Fruit fly (Drosophila melanogaster): ENCODE measurements around the gene Boh1.
"Not testable (repeated sequence)": the region's sequence is repeated elsewhere in the genome, so short reads cannot be mapped to it uniquely, and the experiment has no call there.

Boh1 gene

dm6 chr3R:27919385-27919789 is at the start of gene Boh1:
Boh1 (minus strand) TSS chr3R:27919460.
- peak; percentile 38 for TF ChIP-seq noc (tag; optimal IDR thresholded peaks at IDR 0.05)

DNA sequence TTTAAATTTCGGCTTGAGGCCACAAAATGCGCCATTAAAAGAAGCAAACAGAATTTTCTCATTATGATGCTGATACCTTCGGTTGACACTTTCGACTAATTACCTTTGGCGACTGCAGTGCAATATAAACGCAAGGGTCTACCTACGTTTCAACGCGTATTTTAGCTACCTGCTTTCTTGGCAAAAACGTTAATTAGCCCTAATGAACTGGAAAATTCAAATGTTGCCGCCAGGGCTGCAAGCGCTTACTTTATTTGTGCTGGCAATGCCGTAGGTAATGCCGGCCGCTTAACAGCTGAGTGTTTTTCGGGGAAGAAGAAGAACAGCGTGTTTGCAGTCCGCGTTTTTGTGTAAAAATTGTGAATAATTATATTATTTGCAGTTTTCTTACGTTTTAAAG is 43.9 kb upstream of the Boh1 start, which contains the start of the genes CG31131 and CG4849:
Gene CG31131 (minus strand): TSS at position 101 of the 400 bp plus-strand sequence.
Gene CG4849 (plus strand): TSS at position 297 of the 400 bp plus-strand sequence.
- TF ChIP-seq noc (tag; optimal IDR thresholded peaks at IDR 0.05): not testable (repeated sequence)

- not testable (repeated sequence) for TF ChIP-seq noc (tag; optimal IDR thresholded peaks at IDR 0.05)
Measured at dm6 chr3R:27960473-27960872, 41.2 kb upstream of the Boh1 start, which contains the start of gene CG31253. CG31253 (minus strand) TSS chr3R:27960573.

DNA sequence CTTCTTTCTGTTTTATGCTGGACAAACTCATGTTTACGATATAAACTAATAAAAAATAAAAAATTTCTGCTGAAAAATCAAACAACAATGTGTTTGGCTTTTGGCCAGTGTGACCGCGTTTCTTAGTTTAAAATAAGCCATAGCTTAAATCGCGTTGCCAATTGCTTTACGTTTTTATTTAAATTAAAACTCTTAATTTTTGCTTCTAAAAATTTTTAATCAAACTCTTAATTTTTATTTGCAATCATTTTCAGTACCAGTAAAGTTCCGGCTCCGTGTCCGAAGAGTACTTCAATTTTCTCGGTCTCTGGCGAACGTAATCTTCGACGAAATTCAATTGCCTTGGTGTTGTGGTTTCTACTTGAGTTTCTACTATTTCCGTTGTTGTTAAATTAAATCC is 39.9 kb upstream of the Boh1 start, which contains the start of the genes CG42487 and CG4884:
Gene CG42487 (minus strand): TSS at position 101 of the 400 bp plus-strand sequence.
Gene CG4884 (minus strand): TSS at position 101 of the 400 bp plus-strand sequence.
- TF ChIP-seq noc (tag; optimal IDR thresholded peaks at IDR 0.05): not testable (repeated sequence)

DNA sequence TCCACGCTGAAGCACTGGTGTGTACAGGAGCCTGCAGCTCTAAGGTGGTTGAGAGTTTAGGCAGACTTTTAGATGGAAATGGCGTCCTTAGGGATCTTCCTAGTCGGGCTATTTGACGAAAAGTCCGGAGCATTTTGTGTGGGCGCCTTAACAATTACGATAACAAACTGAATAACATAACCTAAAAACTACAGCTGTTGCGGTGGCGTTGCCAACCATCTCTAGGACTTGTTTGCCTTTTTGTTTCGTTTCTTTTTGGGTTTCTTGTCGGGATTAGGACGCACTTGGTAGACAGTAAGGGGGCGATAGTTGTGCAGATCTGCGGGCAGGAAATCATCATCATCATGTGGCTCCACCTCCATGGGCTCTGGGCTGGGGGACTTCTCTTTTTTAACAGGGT is 38.7 kb upstream of the Boh1 start:
- TF ChIP-seq noc (tag; optimal IDR thresholded peaks at IDR 0.05): no peak

- peak; percentile 77 for TF ChIP-seq noc (tag; optimal IDR thresholded peaks at IDR 0.05)
Measured at dm6 chr3R:27954533-27954932, 35.3 kb upstream of the Boh1 start, which contains the start of gene Nep7. Nep7 (plus strand) TSS chr3R:27954917.

DNA sequence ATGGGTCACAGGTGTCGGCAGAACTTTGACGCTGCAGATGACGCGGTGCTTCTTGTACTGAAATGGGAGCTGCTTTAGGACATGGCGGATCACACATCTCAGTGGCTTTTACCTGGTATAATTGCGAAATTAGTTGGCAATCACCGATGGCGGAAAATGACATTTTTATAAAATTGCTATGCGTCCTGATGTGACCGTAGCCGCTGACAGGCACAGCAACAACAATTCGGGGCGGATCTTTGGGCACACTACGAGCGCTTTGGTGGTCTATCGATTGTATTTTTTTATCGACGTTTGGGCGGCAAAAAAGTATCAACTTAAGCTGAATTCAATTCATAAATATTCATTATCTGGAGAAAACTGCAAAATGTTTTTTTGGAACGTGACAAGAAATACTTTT is 34.6 kb upstream of the Boh1 start, which contains the start of gene CG4951:
Gene CG4951 (minus strand): TSS at position 223 of the 400 bp plus-strand sequence.
- TF ChIP-seq noc (tag; optimal IDR thresholded peaks at IDR 0.05): no peak

- TF ChIP-seq noc (tag; optimal IDR thresholded peaks at IDR 0.05): peak; percentile 41
Measured at dm6 chr3R:27948421-27948906, 29.2 kb upstream of the Boh1 start, which contains the start of gene Gp93. Gp93 (plus strand) TSS chr3R:27948711.

- no peak for TF ChIP-seq noc (tag; optimal IDR thresholded peaks at IDR 0.05)
Measured at dm6 chr3R:27947682-27948245, 28.5 kb upstream of the Boh1 start, which contains the start of gene mfrn. mfrn (minus strand) TSS chr3R:27948021.

DNA sequence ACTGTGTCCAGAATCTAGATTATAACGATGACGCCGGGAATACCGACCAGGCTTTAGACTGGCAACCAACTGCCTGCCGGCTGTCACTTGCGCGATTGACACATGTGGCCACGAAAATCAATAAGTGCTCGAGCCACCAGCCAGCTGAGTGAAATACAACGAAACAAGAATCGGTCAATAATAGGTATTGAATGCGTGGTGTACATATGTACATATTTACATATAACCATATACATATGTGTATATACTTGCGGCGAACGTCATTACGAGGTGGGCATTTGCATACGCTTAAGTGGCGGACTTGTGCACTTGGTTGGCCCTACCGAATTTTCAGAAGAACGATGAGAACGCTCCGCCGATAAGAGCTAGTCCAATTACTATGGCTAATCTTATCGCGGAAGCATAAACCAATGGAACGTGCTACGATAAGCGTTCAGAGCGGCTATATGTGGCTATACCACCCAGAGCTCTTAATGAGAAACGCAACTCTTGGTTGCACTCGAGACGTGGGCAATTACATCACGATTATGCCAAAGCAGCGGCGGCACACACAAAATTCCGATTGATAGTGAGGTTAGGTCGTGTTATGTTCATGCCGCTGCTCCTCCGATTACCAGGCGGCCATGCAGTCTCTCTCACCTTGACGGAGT is 27.4 kb upstream of the Boh1 start:
- no peak for TF ChIP-seq noc (tag; optimal IDR thresholded peaks at IDR 0.05)

dm6 chr3R:27945398-27945797 is 26.1 kb upstream of the Boh1 start:
- TF ChIP-seq noc (tag; optimal IDR thresholded peaks at IDR 0.05): no peak

DNA sequence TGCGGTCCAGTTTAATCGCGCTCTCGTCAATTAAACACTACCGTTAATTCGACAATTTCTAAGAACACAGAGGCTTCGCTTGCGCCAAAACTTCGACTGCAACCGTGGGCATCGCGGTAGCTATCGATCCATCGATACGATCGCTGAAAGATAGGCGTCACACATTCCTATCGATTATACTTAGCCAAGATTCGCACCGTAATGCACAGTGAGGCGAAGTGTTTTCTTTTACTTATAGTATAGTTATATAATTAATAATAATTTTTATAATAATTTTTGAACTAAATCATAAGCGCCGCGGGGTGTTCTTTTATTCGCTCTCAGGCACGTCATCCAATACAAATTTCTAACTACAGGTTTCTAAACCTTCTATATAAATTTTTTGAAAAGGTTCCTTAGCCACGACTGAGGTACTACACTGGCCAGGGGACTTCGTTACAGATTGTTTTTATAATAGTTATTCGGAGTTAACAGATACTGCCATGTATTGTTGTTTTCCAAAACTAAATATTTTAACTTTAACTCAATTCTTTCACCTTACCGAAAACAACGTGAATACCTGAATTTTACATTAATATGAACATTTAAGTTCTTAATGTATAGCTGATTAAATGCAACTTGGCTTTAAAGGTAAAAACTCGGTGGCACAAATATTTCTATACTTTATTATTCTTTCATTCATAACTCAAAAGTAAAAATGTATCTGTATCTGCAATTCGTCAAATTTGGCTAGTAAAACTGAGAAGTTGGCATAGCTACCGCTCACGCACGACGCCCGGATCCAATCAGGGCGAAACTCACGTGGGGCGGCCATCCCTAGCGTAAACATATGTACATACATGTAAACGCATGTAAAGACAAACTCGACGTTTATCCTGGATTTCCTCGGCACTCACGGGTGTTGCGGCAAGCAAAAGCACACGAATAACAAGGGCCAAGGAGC is 18.8 kb upstream of the Boh1 start, which contains the start of the genes NSD and BOD1:
Gene NSD (minus strand): TSS at position 102 of the 943 bp plus-strand sequence.
Gene BOD1 (plus strand): TSS at position 494 of the 943 bp plus-strand sequence.
- peak; percentile 3 for TF ChIP-seq noc (tag; optimal IDR thresholded peaks at IDR 0.05)

dm6 chr3R:27931461-27931860 is 12.2 kb upstream of the Boh1 start:
- no peak for TF ChIP-seq noc (tag; optimal IDR thresholded peaks at IDR 0.05)

DNA sequence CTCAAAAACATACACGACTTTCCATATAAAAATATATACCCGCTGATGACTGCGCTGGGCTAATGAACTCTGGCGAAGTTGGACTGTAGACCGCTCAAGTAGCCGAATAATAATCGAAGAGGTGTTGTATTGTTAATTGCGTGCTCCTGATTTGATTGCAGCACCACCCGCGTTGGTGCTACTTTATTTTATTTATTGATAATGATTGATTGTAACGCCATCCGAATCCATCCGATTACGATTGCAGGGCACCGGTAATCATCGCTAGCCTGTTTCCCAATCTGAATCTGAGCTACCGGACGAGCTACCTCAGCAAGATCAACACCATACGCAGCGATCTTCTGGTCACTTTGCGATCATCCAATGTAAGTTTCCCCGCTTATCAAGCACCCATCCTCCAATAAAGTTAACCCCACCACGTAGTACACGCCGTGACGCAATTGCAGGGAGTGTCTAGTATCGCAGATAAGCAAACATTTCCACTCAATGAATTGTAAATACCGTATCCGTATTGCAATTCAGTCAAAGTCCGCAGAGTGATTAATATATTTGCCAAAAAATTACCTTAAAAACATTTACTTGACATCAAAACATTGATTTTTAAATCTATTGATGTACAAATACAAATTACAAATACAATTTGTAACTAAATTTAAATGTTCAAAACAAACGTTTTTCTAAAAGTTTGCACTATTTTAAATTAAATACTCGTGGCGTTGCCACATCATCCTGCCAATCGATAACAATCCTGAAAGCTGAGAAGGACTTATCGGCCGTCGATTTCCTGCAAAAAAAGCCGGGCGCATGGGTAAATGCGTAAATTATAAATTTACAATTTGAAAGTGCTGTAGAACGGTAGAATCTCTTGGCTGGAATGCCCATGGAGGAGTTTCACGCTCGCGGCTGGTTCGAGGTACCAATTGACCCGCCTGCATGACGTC is 10.0 kb upstream of the Boh1 start:
- no peak for TF ChIP-seq noc (tag; optimal IDR thresholded peaks at IDR 0.05)

All from whole organism, larva.